Worm (Caenorhabditis elegans): ENCODE data around the gene K06H6.4.

K06H6.4 gene

DNA sequence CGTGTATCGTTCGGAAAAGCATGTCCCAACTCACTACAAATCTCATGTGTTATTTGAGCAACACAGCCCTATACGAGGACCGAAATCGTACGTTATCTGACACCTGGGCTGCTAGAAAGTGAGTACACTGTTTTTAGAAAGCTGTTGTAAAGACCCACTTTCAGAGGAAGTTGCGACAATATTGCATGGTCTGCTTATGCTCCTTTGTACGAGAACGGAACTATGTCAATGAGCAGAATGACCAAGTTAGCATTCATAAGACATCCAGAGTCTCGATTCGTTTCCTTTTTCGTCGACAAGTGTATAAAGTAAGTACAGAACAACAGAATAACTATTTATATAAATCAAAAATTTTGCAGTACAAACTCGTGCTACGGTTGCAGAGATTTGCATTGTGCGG lies 2.2 kb upstream of the K06H6.4 start:
- TF ChIP-seq unc-62 (GFP tag; optimal IDR thresholded peaks at IDR 0.05): no peak

DNA sequence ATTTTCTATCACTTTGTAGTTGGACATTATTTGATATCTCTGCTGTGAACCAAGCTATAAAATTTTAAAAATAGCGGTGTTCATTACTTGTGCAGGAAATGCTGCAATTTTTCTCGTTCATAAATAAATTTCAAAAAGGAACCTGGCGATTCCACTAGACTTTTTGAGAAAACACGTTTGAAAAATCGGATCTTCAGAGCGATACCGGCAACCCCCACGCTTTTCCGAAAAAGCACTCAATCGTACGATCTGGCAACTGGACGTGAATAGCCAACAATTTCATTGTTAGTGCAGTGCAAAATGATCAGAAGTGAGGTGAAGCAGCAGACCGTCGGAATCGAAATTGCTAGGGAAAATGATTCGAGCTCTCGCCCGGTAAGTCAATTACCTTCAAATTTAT lies 2.5 kb downstream of the K06H6.4 start, which contains the start of gene nstp-7:
nstp-7 (plus strand) TSS at position 301 of the 400 bp plus-strand sequence.
- TF ChIP-seq unc-62 (GFP tag; optimal IDR thresholded peaks at IDR 0.05): no peak

DNA sequence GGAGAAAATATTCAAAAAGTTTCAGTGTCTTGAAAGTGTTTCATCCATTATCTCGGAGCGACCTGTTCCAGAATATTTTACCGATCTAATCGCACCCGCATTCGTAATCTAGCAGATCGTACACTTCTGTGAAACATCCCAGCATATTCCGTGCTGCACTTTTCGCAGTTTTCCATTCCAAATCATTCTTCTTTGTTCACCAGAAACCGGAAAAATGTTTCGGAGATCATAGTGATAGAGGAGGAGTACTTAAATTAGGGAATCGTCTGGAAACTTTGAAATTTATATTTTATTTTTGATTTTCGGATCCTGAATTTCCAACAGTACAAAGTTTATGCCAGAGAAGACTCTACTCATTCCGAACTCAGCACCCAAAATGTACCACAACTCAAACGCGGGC lies 6.4 kb downstream of the K06H6.4 start, which contains the start of gene K06H6.2:
K06H6.2 (plus strand) TSS at position 301 of the 400 bp plus-strand sequence.
- TF ChIP-seq unc-62 (GFP tag; optimal IDR thresholded peaks at IDR 0.05): no peak

DNA sequence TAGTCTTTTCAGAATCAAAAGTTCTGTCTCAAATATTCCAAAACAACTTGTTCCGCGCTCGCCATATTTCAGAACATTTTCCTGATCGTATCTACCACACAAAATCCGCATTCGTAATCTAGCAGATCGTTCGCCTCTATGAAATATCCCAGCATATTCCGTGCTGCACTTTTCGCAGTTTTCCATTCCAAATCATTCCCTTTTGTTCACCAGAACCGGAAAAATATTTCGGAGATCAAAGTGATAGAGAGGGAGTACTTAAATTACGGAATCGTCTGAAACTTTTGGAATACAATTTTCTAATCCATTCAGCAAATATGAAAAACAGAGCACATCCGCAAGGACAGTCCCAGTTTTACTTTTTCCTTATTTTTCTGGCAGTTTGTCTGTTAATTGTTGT lies 8.7 kb downstream of the K06H6.4 start, which contains the start of gene K06H6.1:
K06H6.1 (plus strand) TSS at position 301 of the 400 bp plus-strand sequence.
- TF ChIP-seq unc-62 (GFP tag; optimal IDR thresholded peaks at IDR 0.05): no peak

DNA sequence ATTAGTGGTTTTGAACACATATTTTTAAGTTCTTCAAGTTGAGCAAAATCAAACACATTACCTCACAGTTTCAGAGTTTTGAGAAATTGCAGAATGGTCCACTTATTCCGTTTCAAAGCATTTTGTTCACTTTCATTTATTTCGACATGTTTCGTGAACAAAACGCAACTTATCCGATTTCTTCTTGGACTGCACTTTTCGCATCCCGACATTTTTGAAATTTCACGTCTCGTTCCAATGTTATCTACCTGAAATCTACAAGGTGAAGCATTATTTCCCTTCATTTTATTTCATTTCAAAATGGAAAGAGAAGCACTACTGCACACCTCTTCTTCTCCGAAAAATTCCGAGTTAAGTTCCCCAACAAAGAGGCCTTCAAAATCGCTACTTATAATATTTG lies 11.1 kb downstream of the K06H6.4 start, which contains the start of gene ZK488.6:
ZK488.6 (plus strand) TSS at position 301 of the 400 bp plus-strand sequence.
- TF ChIP-seq unc-62 (GFP tag; optimal IDR thresholded peaks at IDR 0.05): no peak

DNA sequence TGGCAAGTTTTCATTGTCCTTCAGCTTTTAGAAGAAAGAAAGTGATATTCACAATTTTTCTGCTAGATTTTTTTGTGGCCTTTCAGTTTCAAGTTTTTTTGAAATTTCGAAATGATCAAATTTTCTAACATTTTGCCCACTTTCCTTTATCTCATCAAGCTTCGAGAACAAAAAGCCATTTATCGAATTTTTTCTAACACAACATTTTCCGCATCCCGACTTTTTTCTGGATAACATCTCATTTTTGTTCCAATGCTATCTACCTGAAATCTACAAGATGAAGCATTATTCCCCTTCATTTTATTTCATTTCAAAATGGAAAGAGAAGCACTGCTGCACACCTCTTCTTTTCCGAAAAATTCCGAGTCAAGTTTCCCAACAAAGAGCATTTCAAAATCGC lies 13.9 kb downstream of the K06H6.4 start, which contains the start of gene ZK488.5:
ZK488.5 (plus strand) TSS at position 301 of the 400 bp plus-strand sequence.
- TF ChIP-seq unc-62 (GFP tag; optimal IDR thresholded peaks at IDR 0.05): no peak

DNA sequence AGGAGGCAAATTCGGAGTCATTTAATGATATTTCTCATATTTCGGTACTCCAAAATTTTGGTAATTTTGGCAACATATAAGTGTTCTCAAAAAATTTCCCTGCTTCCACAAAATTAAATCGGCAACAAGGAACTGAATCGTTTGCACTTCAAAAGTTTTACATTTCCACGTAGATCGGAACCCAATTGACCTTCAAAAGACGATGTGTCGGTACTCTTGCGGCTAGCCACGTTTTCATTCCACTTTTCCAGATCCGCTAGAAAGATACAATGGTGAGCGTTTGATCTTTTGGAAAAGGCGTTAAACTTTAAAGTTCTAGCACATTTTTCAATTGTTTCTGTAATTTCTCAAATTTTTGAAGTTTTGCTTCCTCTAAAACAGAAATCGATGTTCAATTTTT lies 17.8 kb downstream of the K06H6.4 start:
- TF ChIP-seq unc-62 (GFP tag; optimal IDR thresholded peaks at IDR 0.05): no peak

DNA sequence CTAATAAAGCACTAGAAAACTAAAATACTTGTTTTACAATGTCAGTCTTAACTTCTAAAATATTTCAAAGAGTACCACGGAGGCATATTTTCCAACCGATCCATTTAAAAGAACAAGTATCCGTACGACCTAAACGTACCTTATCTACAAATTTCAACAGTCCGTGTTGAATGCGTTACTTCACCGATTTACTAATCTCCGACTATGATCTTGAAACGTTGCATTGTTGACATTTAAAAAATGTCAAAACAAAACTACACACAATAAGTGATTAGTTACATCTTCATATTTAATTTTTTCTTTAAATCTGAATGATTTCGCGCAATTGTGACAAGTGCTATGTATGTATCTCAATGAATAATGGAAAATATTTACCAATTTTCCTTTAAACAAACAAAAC lies 18.7 kb downstream of the K06H6.4 start:
- no peak for TF ChIP-seq unc-62 (GFP tag; optimal IDR thresholded peaks at IDR 0.05)

DNA sequence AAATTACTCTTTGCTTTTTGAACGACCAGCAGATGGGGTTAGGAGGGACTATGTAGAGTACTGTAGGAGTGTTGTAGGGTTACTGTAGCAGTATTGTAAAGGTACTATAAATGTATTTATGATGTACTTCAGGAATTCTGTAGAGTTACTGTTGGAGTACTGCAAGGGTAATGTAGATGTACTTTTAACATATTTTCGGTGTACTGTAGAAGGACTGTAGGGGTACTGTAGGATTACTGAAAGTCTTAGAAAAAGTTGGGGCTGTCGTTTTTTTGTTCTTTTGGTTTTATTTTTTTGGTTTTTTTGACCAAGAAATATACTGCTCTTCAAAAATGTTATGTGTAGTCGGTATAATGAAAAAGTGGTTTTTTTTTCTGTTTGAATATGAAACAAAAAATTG lies 19.5 kb downstream of the K06H6.4 start:
- no peak for TF ChIP-seq unc-62 (GFP tag; optimal IDR thresholded peaks at IDR 0.05)

DNA sequence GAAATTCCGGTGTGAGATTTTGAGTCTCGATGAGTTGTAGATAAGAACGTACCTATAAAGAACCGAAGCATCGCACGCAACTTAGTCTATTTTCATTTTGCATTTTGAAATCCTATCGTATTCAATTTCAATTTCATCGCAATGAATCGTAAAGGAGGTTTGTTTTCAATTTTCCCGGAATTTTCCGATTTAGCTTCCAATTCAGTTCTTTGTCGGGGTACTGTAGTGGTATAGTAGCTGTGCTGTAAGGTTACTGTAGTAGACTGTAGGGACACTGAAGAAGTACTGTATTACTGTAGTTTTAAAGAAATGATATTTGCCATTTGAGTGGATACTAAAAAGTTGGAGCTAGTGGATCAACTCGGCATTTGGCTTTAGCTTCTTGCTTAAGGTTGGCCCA lies 20.7 kb downstream of the K06H6.4 start:
- TF ChIP-seq unc-62 (GFP tag; optimal IDR thresholded peaks at IDR 0.05): no peak

DNA sequence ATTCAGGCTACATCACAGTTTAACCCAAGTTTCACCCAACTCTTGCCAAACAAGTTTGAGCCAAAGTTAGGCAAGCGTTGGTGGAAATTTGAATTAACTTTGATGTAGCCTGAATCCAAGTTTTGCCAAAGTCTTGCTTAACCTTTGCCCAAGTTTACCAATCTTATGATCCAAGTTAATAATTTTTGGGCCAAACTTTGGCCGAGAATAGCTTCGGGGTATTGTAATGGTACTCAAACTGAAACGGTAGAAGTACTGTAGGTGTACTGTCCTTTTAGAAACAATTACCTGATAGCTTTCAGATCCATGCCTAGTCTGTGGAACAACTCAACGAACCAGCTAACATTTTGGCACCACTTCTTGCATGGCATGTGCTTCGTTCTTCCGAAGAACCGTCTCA lies 21.2 kb downstream of the K06H6.4 start, which contains the start of gene nhr-251:
nhr-251 (plus strand) TSS at position 301 of the 400 bp plus-strand sequence.
- no peak for TF ChIP-seq unc-62 (GFP tag; optimal IDR thresholded peaks at IDR 0.05)

DNA sequence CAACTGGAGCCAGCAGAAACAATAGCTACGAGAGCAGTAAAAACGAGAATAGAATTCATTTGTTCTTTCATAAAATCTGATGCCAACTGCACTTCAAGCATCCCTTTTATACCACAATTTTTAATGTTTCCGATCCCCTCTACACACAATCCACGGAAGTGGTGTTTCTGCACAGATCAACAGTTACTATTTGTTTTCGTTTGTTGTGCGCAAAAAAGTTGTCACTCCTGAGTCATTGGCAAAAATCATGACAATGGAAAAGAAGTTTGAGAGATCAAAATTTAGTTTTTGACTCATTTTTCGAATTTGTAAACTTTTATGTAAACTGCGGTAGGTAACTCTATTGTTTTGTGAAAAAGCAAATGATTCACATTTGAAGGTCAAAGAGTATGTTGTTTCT lies 25.0 kb downstream of the K06H6.4 start, which contains the start of gene srlf-37:
srlf-37 (minus strand) TSS at position 101 of the 400 bp plus-strand sequence.
- no peak for TF ChIP-seq unc-62 (GFP tag; optimal IDR thresholded peaks at IDR 0.05)

DNA sequence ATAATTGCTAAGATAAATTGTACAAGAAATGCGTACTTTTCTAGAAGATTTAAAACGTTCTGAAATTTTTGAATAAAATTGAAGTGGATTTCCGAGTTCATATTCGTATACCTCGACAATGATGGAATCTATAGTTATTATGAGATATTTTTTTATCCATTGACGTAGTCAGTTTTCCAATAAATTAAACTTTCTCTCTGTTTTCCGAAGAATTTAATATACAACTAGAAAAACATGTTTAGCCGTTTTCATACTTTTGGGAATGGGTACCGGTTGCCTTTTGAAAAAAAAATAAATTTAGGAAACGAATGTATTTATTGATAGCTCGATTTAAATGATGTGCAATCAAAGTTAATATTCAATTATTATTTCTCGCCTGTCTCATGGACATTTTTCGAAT lies 29.8 kb downstream of the K06H6.4 start, which contains the start of gene srw-109:
srw-109 (minus strand) TSS at position 101 of the 400 bp plus-strand sequence.
- TF ChIP-seq unc-62 (GFP tag; optimal IDR thresholded peaks at IDR 0.05): no peak

DNA sequence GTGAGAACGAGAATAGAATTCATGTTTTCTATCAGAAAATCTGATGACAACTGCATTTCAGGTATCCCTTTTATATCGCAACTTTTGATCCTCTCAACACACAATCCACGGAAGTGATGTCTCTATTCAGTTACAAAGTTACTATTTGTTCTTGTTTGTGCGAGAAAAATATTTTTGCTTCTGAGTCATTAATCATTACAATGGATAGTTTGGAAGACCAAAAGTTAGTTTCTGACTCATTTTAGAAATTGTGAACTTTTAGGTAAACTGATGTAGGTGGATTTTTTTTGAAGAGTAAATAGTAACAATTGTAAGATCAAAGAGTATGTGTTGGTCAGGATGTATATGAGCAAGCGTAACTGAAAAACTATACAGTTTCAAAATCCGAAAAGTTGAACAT lies 30.6 kb downstream of the K06H6.4 start, which contains the start of gene srlf-36:
srlf-36 (minus strand) TSS at position 101 of the 400 bp plus-strand sequence.
- no peak for TF ChIP-seq unc-62 (GFP tag; optimal IDR thresholded peaks at IDR 0.05)

DNA sequence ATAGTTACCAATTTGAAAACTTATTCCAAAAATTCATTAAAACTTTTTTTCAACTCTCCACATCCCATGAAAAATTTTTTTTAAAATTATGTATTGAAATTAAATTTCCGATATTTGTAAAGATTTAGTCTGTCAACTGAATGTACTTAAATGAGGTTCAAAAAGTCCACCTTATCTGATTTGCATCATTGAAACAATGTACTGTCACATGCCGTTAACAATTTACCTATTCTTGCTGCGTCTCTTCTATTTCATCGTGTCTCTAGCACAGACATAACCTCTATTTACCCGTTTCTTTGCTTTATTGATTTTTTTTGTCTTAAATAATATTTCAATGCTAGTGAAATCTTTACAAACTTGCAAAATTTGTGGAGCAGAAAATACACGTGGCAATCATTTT lies 31.1 kb downstream of the K06H6.4 start, which contains the start of gene nhr-90:
nhr-90 (plus strand) TSS at position 296 of the 400 bp plus-strand sequence.
- TF ChIP-seq unc-62 (GFP tag; optimal IDR thresholded peaks at IDR 0.05): no peak

DNA sequence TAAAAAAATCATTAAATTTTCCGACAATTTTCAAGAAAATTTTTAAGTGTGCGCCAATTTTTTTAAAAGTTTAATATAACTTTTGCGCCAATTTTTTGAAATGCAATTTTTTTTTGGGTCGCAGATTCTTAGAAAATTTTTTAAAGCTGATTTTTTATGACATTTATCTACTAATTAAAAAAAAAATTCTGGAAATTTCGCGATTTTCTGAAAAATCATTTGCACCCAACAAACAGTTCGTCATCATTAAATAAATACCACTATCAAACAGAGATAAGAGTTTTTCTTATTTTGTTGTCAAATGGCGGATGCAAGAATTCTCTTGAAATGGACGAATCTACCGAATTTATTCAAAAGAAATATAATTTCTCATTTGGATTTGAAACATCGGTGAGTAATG lies 36.2 kb downstream of the K06H6.4 start, which contains the start of gene F48G7.13:
F48G7.13 (plus strand) TSS at position 301 of the 400 bp plus-strand sequence.
- TF ChIP-seq unc-62 (GFP tag; optimal IDR thresholded peaks at IDR 0.05): no peak

DNA sequence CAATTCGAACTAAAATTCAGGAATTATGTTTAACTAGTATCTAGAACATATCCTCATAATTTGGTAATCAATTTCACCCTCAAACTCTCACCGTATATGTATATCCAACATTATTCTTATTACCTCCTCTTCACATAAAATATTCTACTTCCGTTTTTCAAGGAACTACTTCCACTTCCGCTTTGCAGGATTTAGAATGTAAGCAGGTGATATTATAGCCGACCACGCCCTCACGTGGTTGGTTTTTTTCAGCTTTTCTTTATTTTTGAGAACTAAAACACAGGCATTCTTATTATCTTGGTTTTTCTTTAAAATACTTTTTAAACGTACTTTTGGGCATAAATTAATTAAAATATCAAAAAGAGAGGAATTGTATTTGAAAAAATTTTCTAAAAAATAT lies 38.8 kb downstream of the K06H6.4 start:
- no peak for TF ChIP-seq unc-62 (GFP tag; optimal IDR thresholded peaks at IDR 0.05)

Data from whole organism, dauer.